Worm (Caenorhabditis elegans) whole organism, L3 larva: ENCODE measurements around the gene C40H1.3.

Experiments used
- R02D3.7 ChIP-seq: fragments of 150-350 bp; optimal IDR thresholded peaks from 2 replicates; lab custom pipeline; 2014; ENCODE audit warnings: missing biosample characterization, missing genetic modification characterization
- ceh-82 ChIP-seq: fragments of 150-350 bp; optimal IDR thresholded peaks from 2 replicates; lab custom pipeline; 2014; ENCODE audit warnings: missing biosample characterization, missing genetic modification characterization
- fkh-10 ChIP-seq: sonication (generic microtip); optimal IDR thresholded peaks from 2 replicates; lab custom pipeline; 2017; ENCODE audit warnings: missing biosample characterization, missing genetic modification reagents, missing genetic modification characterization
- lin-15B ChIP-seq: fragments of 150-350 bp; optimal IDR thresholded peaks from 2 replicates; lab custom pipeline; 2014; ENCODE audit warnings: missing biosample characterization, missing genetic modification characterization
- mdl-1 ChIP-seq: fragments of 150-350 bp; optimal IDR thresholded peaks from 2 replicates; lab custom pipeline; 2014; ENCODE audit warnings: missing biosample characterization, missing genetic modification characterization
- nhr-11 ChIP-seq: fragments of 150-350 bp; optimal IDR thresholded peaks from 2 replicates; lab custom pipeline; 2014; ENCODE audit warnings: missing biosample characterization, missing genetic modification characterization
- unc-39 ChIP-seq: sonication (generic microtip); optimal IDR thresholded peaks from 4 replicates; lab custom pipeline; 2017; ENCODE audit warnings: missing biosample characterization, missing genetic modification characterization
- unc-62 ChIP-seq: fragments of 150-350 bp; sonication (generic microtip); optimal IDR thresholded peaks from 4 replicates; lab custom pipeline; 2014; ENCODE audit warnings: missing biosample characterization, missing genetic modification reagents, missing genetic modification characterization

ce11 chrIII:9359060-9359459 lies 29.9 kb upstream of the C40H1.3 start, which contains the start of gene K04H4.5:
- TF ChIP-seq nhr-11 (tag; lab: Kevin White, UChicago): no peak
- no peak for TF ChIP-seq R02D3.7
- TF ChIP-seq mdl-1 (tag; lab: Kevin White, UChicago): no peak
- TF ChIP-seq unc-62 (GFP tag; lab: Kevin White, UChicago): no peak
- TF ChIP-seq fkh-10 (GFP tag; lab: Kevin White, UChicago): no peak
- TF ChIP-seq unc-39 (tag; lab: Kevin White, UChicago): no peak
- TF ChIP-seq ceh-82 (tag; lab: Kevin White, UChicago): no peak
- no peak for TF ChIP-seq lin-15B (tag; lab: Kevin White, UChicago)
